Worm (Caenorhabditis elegans) whole organism, mixed stage, embryonic: Measurements from ENCODE around the gene nhr-87.

Experiments used
- blmp-1 ChIP-seq: fragments of 150-350 bp; optimal IDR thresholded peaks from 2 replicates; lab custom pipeline; 2014; ENCODE audit warnings: missing biosample characterization, missing genetic modification characterization
- drap-1 ChIP-seq: fragments of 200-800 bp; sonication (Bioruptor generic); optimal IDR thresholded peaks from 3 replicates; lab custom pipeline; 2018; ENCODE audit warnings: mild to moderate bottlenecking, missing genetic modification characterization, missing compliant biosample characterization
- hlh-1 ChIP-seq: fragments of 150-350 bp; optimal IDR thresholded peaks from 2 replicates; lab custom pipeline; 2014; ENCODE audit warnings: missing biosample characterization, missing genetic modification reagents, missing genetic modification characterization
- mab-5 ChIP-seq: fragments of 150-350 bp; optimal IDR thresholded peaks from 2 replicates; lab custom pipeline; 2014; ENCODE audit warnings: missing biosample characterization, missing genetic modification characterization
- nhr-237 ChIP-seq: fragments of 150-350 bp; optimal IDR thresholded peaks from 2 replicates; lab custom pipeline; 2014; ENCODE audit warnings: missing biosample characterization, missing genetic modification characterization
- pha-4 ChIP-seq: fragments of 150-350 bp; optimal IDR thresholded peaks from 2 replicates; lab custom pipeline; 2018; ENCODE audit warnings: missing biosample characterization, missing genetic modification reagents, missing genetic modification characterization
- snpc-4 ChIP-seq: fragments of 150-350 bp; optimal IDR thresholded peaks from 2 replicates; lab custom pipeline; 2014; ENCODE audit warnings: missing biosample characterization, missing genetic modification characterization
- unc-62 ChIP-seq: fragments of 150-350 bp; optimal IDR thresholded peaks from 2 replicates; lab custom pipeline; 2014; ENCODE audit warnings: missing biosample characterization, missing genetic modification reagents, missing genetic modification characterization
- zip-8 ChIP-seq: fragments of 150-350 bp; optimal IDR thresholded peaks from 2 replicates; lab custom pipeline; 2014; ENCODE audit warnings: missing biosample characterization, missing genetic modification characterization

DNA sequence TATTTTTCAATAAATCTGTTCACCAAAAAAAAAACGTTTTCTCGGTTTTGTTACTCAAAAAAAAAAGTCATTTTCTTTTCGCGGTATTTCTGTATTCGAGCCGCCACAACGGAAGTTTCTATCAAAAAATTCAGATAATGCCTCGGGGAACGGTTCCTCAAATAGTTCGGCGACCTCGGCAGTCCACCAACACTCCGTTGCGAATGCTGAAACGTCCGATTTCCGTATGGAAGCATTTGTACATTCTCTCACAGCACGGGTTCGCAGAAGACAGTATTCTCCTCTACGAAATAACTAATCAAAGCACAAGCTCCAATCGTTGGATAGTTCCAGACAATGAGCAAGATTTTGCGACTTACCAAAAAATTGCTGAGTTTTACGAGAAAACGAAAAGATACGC lies 36.1 kb downstream of the nhr-87 start, which contains the start of gene Y41D4B.4:
- TF ChIP-seq unc-62 (GFP tag; lab: Kevin White, UChicago) (no peak), blmp-1 (tag; lab: Kevin White, UChicago) (no peak), mab-5 (tag; lab: Kevin White, UChicago) (no peak), zip-8 (tag; lab: Kevin White, UChicago) (no peak), pha-4 (tag; lab: Kevin White, UChicago) (no peak), nhr-237 (tag; lab: Kevin White, UChicago) (no peak), snpc-4 (tag; lab: Kevin White, UChicago) (no peak), drap-1 (GFP tag; lab: Kevin White, UChicago) (no peak), hlh-1 (tag; lab: Kevin White, UChicago) (no peak)
